Worm (Caenorhabditis elegans) whole organism, L4 larva: Measurements from ENCODE around the gene klp-13.

Experiments
- F10B5.3 ChIP-seq: sonication (generic microtip); optimal IDR thresholded peaks from 2 replicates; lab custom pipeline; 2016; ENCODE audit warnings: mild to moderate bottlenecking, missing genetic modification characterization, missing compliant biosample characterization
- F44E2.7 ChIP-seq: fragments of 200-800 bp; sonication (Bioruptor generic); IDR thresholded peaks from 2 replicates; pipeline ENCODE4 v2.1.2; 2022; ENCODE audit warnings: missing genetic modification characterization, missing compliant biosample characterization
- gei-8 ChIP-seq: fragments of 200-800 bp; sonication (Bioruptor generic); optimal IDR thresholded peaks from 2 replicates; lab custom pipeline; 2018; ENCODE audit warnings: mild to moderate bottlenecking, missing genetic modification characterization, missing compliant biosample characterization
- nhr-77 ChIP-seq: fragments of 150-350 bp; optimal IDR thresholded peaks from 2 replicates; lab custom pipeline; 2014; ENCODE audit warnings: missing biosample characterization, missing genetic modification characterization
- snpc-4 ChIP-seq: fragments of 150-350 bp; optimal IDR thresholded peaks from 2 replicates; lab custom pipeline; 2014; ENCODE audit warnings: missing biosample characterization, missing genetic modification characterization

DNA sequence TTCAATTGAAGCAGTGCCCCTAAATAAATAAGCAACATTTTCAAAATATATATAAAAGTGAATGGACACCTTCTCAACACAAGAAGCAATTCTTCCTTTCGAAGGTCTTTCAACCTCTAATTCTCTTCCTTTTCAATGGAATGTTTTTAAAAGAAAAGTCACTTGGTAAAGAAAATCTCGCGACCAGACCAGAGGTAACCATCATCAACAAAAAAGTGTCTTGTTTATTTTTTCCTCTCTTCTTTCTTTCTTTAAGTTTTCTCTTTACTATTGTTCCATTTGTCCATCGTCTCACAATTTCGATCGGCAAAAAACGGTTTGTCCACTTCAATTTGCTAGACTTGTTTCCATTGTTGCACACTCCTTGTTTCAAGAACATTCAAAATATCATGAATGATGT, 30.3 kb downstream of the klp-13 start, which contains the start of gene C09B8.8:
- TF ChIP-seq snpc-4 (tag; lab: Kevin White, UChicago) (no peak), F10B5.3 (tag; lab: Kevin White, UChicago) (no peak), gei-8 (GFP tag; lab: Kevin White, UChicago) (no peak), F44E2.7 (GFP tag; lab: Robert Waterston, UW) (no peak), nhr-77 (tag; lab: Kevin White, UChicago) (no peak)
